Fruit fly (Drosophila melanogaster) whole organism, prepupa: ENCODE results near the gene CG11703.

Experiments
- Blimp-1 ChIP-seq: fragments of 200-800 bp; sonication (Bioruptor generic); optimal IDR thresholded peaks from 3 replicates; lab custom pipeline; 2017; ENCODE audit warnings: missing biosample characterization, missing genetic modification characterization, mild to moderate bottlenecking, moderate library complexity, missing genetic modification reagents
- CG16779 ChIP-seq: fragments of 200-800 bp; sonication (Bioruptor generic); optimal IDR thresholded peaks from 3 replicates; lab custom pipeline; 2017; ENCODE audit warnings: missing biosample characterization, mild to moderate bottlenecking, missing genetic modification characterization
- Eip93F ChIP-seq: fragments of 200-800 bp; sonication (Bioruptor generic); optimal IDR thresholded peaks from 2 replicates; lab custom pipeline; 2016; ENCODE audit warnings: missing biosample characterization, mild to moderate bottlenecking, missing genetic modification characterization
- Smox ChIP-seq: fragments of 200-800 bp; sonication (Bioruptor generic); optimal IDR thresholded peaks from 3 replicates; lab custom pipeline; 2016; ENCODE audit warnings: missing biosample characterization, missing genetic modification characterization

DNA sequence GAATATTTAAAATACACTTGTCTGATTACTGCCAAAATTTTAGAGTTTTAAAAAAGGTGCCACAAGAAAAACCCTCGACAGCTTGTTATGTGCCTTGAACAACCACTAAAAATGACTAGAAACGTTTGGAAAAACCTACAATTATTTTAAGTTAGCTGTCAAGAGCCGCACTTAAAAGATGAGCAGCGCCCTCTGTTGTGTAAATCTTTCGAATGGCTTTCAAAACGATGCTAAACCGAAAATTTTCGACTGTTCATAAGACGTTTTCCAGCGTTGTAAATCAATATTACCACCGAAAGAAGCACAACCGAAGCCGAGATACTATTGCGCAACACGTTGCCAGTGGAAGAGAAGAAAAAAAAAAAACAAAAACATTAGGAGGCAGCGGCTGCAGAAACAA is 43.1 kb upstream of the CG11703 start:
- TF ChIP-seq Eip93F (GFP tag; lab: Kevin White, UChicago): no peak
- no peak for TF ChIP-seq CG16779 (tag; lab: Kevin White, UChicago)
- TF ChIP-seq Smox (GFP tag; lab: Kevin White, UChicago): no peak
- TF ChIP-seq Blimp-1 (GFP tag; lab: Kevin White, UChicago): no peak
